Worm (Caenorhabditis elegans): ENCODE measurements around the gene pgl-1.

ce11 chrIV:6977089-6977558 is at the start of gene pgl-1, which contains the start of gene him-3:
- TF ChIP-seq lsy-2 (tag; optimal IDR thresholded peaks at IDR 0.05) (no peak), unc-62 (GFP tag; optimal IDR thresholded peaks at IDR 0.05) (no peak), ceh-82 (tag; optimal IDR thresholded peaks at IDR 0.05) (no peak), ZK546.5 (tag; optimal IDR thresholded peaks at IDR 0.05) (no peak)
